Fruit fly (Drosophila melanogaster): Measurements from ENCODE around the gene chrb.

dm6 chr3L:11542948-11543347 lies 55.6 kb downstream of the chrb start:
- TF ChIP-seq Hr39 (GFP tag; optimal IDR thresholded peaks at IDR 0.05), result no peak
- no peak for TF ChIP-seq CG16779 (tag; optimal IDR thresholded peaks at IDR 0.05)
- TF ChIP-seq CG34406 (GFP tag; optimal IDR thresholded peaks at IDR 0.05), result no peak
- no peak for TF ChIP-seq Smox (GFP tag; optimal IDR thresholded peaks at IDR 0.05)
- TF ChIP-seq CG8119 (GFP tag; IDR thresholded peaks at IDR 0.05), result no peak
